Worm (Caenorhabditis elegans) whole organism, young adult: ENCODE measurements around the gene R04D3.3.
A peak's percentile ranks its signal among the peaks of the same experiment; 100 is the strongest.

Source experiments
- F10E7.11 ChIP-seq: sonication (generic microtip); optimal IDR thresholded peaks from 2 replicates; lab custom pipeline; 2017; ENCODE audit warnings: mild to moderate bottlenecking, missing genetic modification characterization, moderate library complexity, missing compliant biosample characterization
- F22D6.2 ChIP-seq: sonication (generic microtip); optimal IDR thresholded peaks from 2 replicates; lab custom pipeline; 2016; ENCODE audit warnings: mild to moderate bottlenecking, missing genetic modification characterization, missing compliant biosample characterization
- F33H1.4 ChIP-seq: fragments of 200-800 bp; sonication (Bioruptor generic); IDR thresholded peaks from 2 replicates; pipeline ENCODE4 v1.3.6; 2022; ENCODE audit warnings: missing genetic modification reagents, missing genetic modification characterization, missing compliant biosample characterization
- F39B2.1 ChIP-seq: fragments of 200-800 bp; sonication (Bioruptor generic); IDR thresholded peaks from 2 replicates; pipeline ENCODE4 v1.3.6; 2022; ENCODE audit warnings: missing genetic modification reagents, missing genetic modification characterization, missing compliant biosample characterization
- F49E8.2 ChIP-seq: sonication (generic microtip); optimal IDR thresholded peaks from 3 replicates; lab custom pipeline; 2017; ENCODE audit warnings: missing genetic modification characterization, mild to moderate bottlenecking, missing compliant biosample characterization, antibody characterized with exemption, moderate library complexity; ENCODE audit not compliant: insufficient read depth
- K11D2.4 ChIP-seq: fragments of 200-800 bp; sonication (Bioruptor generic); IDR thresholded peaks from 2 replicates; pipeline ENCODE4 v1.3.6; 2022; ENCODE audit warnings: missing genetic modification reagents, missing genetic modification characterization, missing compliant biosample characterization
- T07F8.4 ChIP-seq: sonication (generic microtip); optimal IDR thresholded peaks from 2 replicates; lab custom pipeline; 2016; ENCODE audit warnings: mild to moderate bottlenecking, missing genetic modification characterization, moderate library complexity, missing compliant biosample characterization
- Y53G8AR.9 ChIP-seq: fragments of 200-800 bp; sonication (Bioruptor generic); conservative IDR thresholded peaks from 2 replicates; pipeline ENCODE4 v1.3.6; 2022; ENCODE audit warnings: missing genetic modification reagents, missing genetic modification characterization, missing compliant biosample characterization
- Y67H2A.10 ChIP-seq: fragments of 200-800 bp; sonication (Bioruptor generic); conservative IDR thresholded peaks from 2 replicates; pipeline ENCODE4 v1.3.6; 2022; ENCODE audit warnings: missing genetic modification reagents, missing genetic modification characterization, missing compliant biosample characterization
- akir-1 ChIP-seq: fragments of 200-800 bp; sonication (Bioruptor generic); optimal IDR thresholded peaks from 2 replicates; lab custom pipeline; 2018; ENCODE audit warnings: mild to moderate bottlenecking, missing genetic modification characterization, moderate library complexity, missing compliant biosample characterization
- aptf-2 ChIP-seq: fragments of 200-800 bp; sonication (Bioruptor generic); conservative IDR thresholded peaks from 2 replicates; pipeline ENCODE4 v1.3.6; 2022; ENCODE audit warnings: missing genetic modification reagents, missing genetic modification characterization, missing compliant biosample characterization
- atf-7 ChIP-seq: sonication (generic microtip); optimal IDR thresholded peaks from 2 replicates; lab custom pipeline; 2017; ENCODE audit warnings: mild to moderate bottlenecking, missing genetic modification characterization, missing compliant biosample characterization
- ceh-100 ChIP-seq: fragments of 200-800 bp; sonication (Bioruptor generic); IDR thresholded peaks from 2 replicates; pipeline ENCODE4 v1.3.6; 2022; ENCODE audit warnings: missing genetic modification reagents, missing genetic modification characterization, missing compliant biosample characterization
- ceh-40 ChIP-seq: fragments of 200-800 bp; sonication (Bioruptor generic); IDR thresholded peaks from 2 replicates; pipeline ENCODE4 v1.3.6; 2022; ENCODE audit warnings: missing genetic modification characterization, missing compliant biosample characterization
- ceh-79 ChIP-seq: sonication (generic microtip); optimal IDR thresholded peaks from 2 replicates; lab custom pipeline; 2017; ENCODE audit warnings: mild to moderate bottlenecking, missing genetic modification characterization, missing compliant biosample characterization
- die-1 ChIP-seq: sonication (generic microtip); optimal IDR thresholded peaks from 2 replicates; lab custom pipeline; 2016; ENCODE audit warnings: missing genotype, mild to moderate bottlenecking, missing genetic modification characterization, missing compliant biosample characterization
- dpff-1 ChIP-seq: sonication (generic microtip); optimal IDR thresholded peaks from 2 replicates; lab custom pipeline; 2017; ENCODE audit warnings: mild to moderate bottlenecking, missing genetic modification characterization, missing compliant biosample characterization
- ets-4 ChIP-seq: fragments of 200-800 bp; sonication (Bioruptor generic); optimal IDR thresholded peaks from 2 replicates; lab custom pipeline; 2018; ENCODE audit warnings: mild to moderate bottlenecking, missing genetic modification characterization, missing compliant biosample characterization
- him-1 ChIP-seq: sonication (generic microtip); optimal IDR thresholded peaks from 2 replicates; lab custom pipeline; 2016; ENCODE audit warnings: missing genotype, missing genetic modification reagents, missing genetic modification characterization, missing compliant biosample characterization
- hlh-12 ChIP-seq: sonication (generic microtip); optimal IDR thresholded peaks from 2 replicates; lab custom pipeline; 2016; ENCODE audit warnings: missing genetic modification characterization, missing compliant biosample characterization
- hlh-26 ChIP-seq: fragments of 200-800 bp; sonication (Bioruptor generic); conservative IDR thresholded peaks from 2 replicates; pipeline ENCODE4 v1.3.6; 2022; ENCODE audit warnings: missing genetic modification reagents, missing genetic modification characterization, missing compliant biosample characterization
- hmg-1.2 ChIP-seq: fragments of 200-800 bp; sonication (Bioruptor generic); IDR thresholded peaks from 2 replicates; pipeline ENCODE4 v1.3.6; 2022; ENCODE audit warnings: missing genetic modification reagents, missing genetic modification characterization, missing compliant biosample characterization
- hmg-20 ChIP-seq: fragments of 200-800 bp; sonication (Bioruptor generic); IDR thresholded peaks from 2 replicates; pipeline ENCODE4 v1.3.6; 2022; ENCODE audit warnings: missing genetic modification reagents, missing genetic modification characterization, missing compliant biosample characterization
- hrde-1 ChIP-seq: sonication (generic microtip); optimal IDR thresholded peaks from 2 replicates; lab custom pipeline; 2016; ENCODE audit warnings: missing genetic modification characterization, mild to moderate bottlenecking, missing compliant biosample characterization, moderate library complexity, missing genotype, missing genetic modification reagents, borderline replicate concordance
- hsf-1 ChIP-seq: fragments of 200-800 bp; sonication (Bioruptor generic); IDR thresholded peaks from 2 replicates; pipeline ENCODE4 v1.3.6; 2022; ENCODE audit warnings: missing genetic modification reagents, missing genetic modification characterization, missing compliant biosample characterization
- lag-1 ChIP-seq: fragments of 200-800 bp; sonication (Bioruptor generic); IDR thresholded peaks from 2 replicates; pipeline ENCODE4 v1.3.6; 2022; ENCODE audit warnings: missing genetic modification reagents, missing genetic modification characterization, missing compliant biosample characterization
- let-526 ChIP-seq: fragments of 200-800 bp; sonication (Bioruptor generic); IDR thresholded peaks from 2 replicates; pipeline ENCODE4 v1.3.6; 2022; ENCODE audit warnings: missing genetic modification reagents, missing genetic modification characterization, missing compliant biosample characterization
- lin-26 ChIP-seq: fragments of 200-800 bp; sonication (Bioruptor generic); IDR thresholded peaks from 2 replicates; pipeline ENCODE4 v1.3.6; 2022; ENCODE audit warnings: missing genetic modification reagents, missing genetic modification characterization, missing compliant biosample characterization
- lin-35 ChIP-seq, 3 experiments: fragments of 150-350 bp in 2 of 3; sonication (generic microtip) in 1 of 3; optimal IDR thresholded peaks; 2 replicates each; lab custom pipeline; 2014 to 2018; ENCODE audit warnings: missing biosample characterization in 3 of 3, missing genetic modification characterization in 3 of 3, missing genetic modification reagents in 3 of 3
- lin-40 ChIP-seq: sonication (generic microtip); optimal IDR thresholded peaks from 2 replicates; lab custom pipeline; 2016; ENCODE audit warnings: missing genetic modification characterization, mild to moderate bottlenecking, missing compliant biosample characterization, missing genotype, missing genetic modification reagents
- lsl-1 ChIP-seq: fragments of 200-800 bp; sonication (Bioruptor generic); optimal IDR thresholded peaks from 2 replicates; lab custom pipeline; 2018; ENCODE audit warnings: mild to moderate bottlenecking, missing genetic modification characterization, moderate library complexity, missing compliant biosample characterization
- madf-6 ChIP-seq: fragments of 200-800 bp; sonication (Bioruptor generic); IDR thresholded peaks from 2 replicates; pipeline ENCODE4 v1.3.6; 2022; ENCODE audit warnings: missing genetic modification reagents, missing genetic modification characterization, missing compliant biosample characterization
- madf-8 ChIP-seq: fragments of 200-800 bp; sonication (Bioruptor generic); conservative IDR thresholded peaks from 2 replicates; pipeline ENCODE4 v1.3.6; 2022; ENCODE audit warnings: missing genetic modification reagents, missing genetic modification characterization, missing compliant biosample characterization
- nfya-1 ChIP-seq: sonication (generic microtip); optimal IDR thresholded peaks from 2 replicates; lab custom pipeline; 2017; ENCODE audit warnings: antibody characterized with exemption, missing compliant biosample characterization, missing genetic modification characterization, borderline replicate concordance; ENCODE audit not compliant: insufficient read depth
- nfya-2 ChIP-seq: fragments of 200-800 bp; sonication (Bioruptor generic); IDR thresholded peaks from 2 replicates; pipeline ENCODE4 v1.3.6; 2022; ENCODE audit warnings: missing genetic modification reagents, missing genetic modification characterization, missing compliant biosample characterization
- nhr-120 ChIP-seq: fragments of 200-800 bp; sonication (Bioruptor generic); IDR thresholded peaks from 2 replicates; pipeline ENCODE4 v1.3.6; 2022; ENCODE audit warnings: missing genetic modification characterization, missing compliant biosample characterization
- nhr-90 ChIP-seq: sonication (generic microtip); optimal IDR thresholded peaks from 2 replicates; lab custom pipeline; 2016; ENCODE audit warnings: missing genotype, mild to moderate bottlenecking, missing genetic modification characterization, missing compliant biosample characterization
- pha-4 ChIP-seq: fragments of 150-350 bp; sonication (generic microtip); optimal IDR thresholded peaks from 2 replicates; lab custom pipeline; 2014; ENCODE audit warnings: missing biosample characterization, missing genetic modification reagents, missing genetic modification characterization
- rec-8 ChIP-seq, 2 experiments: sonication (generic microtip); optimal IDR thresholded peaks; 2 replicates each; lab custom pipeline; 2016; ENCODE audit warnings: mild to moderate bottlenecking in 2 of 2, missing genetic modification characterization in 2 of 2, missing genetic modification reagents in 2 of 2, missing genotype in 2 of 2, missing biosample characterization in 1 of 2, missing compliant biosample characterization in 1 of 2, moderate library complexity in 1 of 2
- snpc-1.1 ChIP-seq: sonication (generic microtip); optimal IDR thresholded peaks from 2 replicates; lab custom pipeline; 2017; ENCODE audit warnings: missing genetic modification characterization, mild to moderate bottlenecking, missing compliant biosample characterization, antibody characterized with exemption, moderate library complexity, missing genotype, missing genetic modification reagents; ENCODE audit not compliant: insufficient read depth
- snpc-3.4 ChIP-seq: sonication (generic microtip); optimal IDR thresholded peaks from 2 replicates; lab custom pipeline; 2017; ENCODE audit warnings: missing genetic modification characterization, mild to moderate bottlenecking, missing compliant biosample characterization, antibody characterized with exemption, moderate library complexity, missing genotype, missing genetic modification reagents
- sptf-2 ChIP-seq: fragments of 200-800 bp; sonication (Bioruptor generic); optimal IDR thresholded peaks from 2 replicates; lab custom pipeline; 2018; ENCODE audit warnings: mild to moderate bottlenecking, missing genetic modification characterization, missing compliant biosample characterization
- tbp1 ChIP-seq: fragments of 200-800 bp; sonication (Bioruptor generic); optimal IDR thresholded peaks from 2 replicates; lab custom pipeline; 2018; ENCODE audit warnings: mild to moderate bottlenecking, missing genetic modification characterization, missing compliant biosample characterization
- tbx-9 ChIP-seq: sonication (generic microtip); optimal IDR thresholded peaks from 2 replicates; lab custom pipeline; 2016; ENCODE audit warnings: borderline replicate concordance, missing genetic modification characterization, inconsistent platforms, missing compliant biosample characterization
- unc-62 ChIP-seq: fragments of 150-350 bp; optimal IDR thresholded peaks from 2 replicates; lab custom pipeline; 2014; ENCODE audit warnings: missing biosample characterization, missing genetic modification reagents, missing genetic modification characterization
- xnd-1 ChIP-seq: sonication (generic microtip); optimal IDR thresholded peaks from 2 replicates; lab custom pipeline; 2016; ENCODE audit warnings: missing genotype, missing genetic modification reagents, missing genetic modification characterization, missing compliant biosample characterization
- zfh-2 ChIP-seq: fragments of 200-800 bp; sonication (Bioruptor generic); conservative IDR thresholded peaks from 2 replicates; pipeline ENCODE4 v1.3.6; 2022; ENCODE audit warnings: missing genetic modification reagents, missing genetic modification characterization, missing compliant biosample characterization
- ztf-25 ChIP-seq: fragments of 200-800 bp; sonication (Bioruptor generic); IDR thresholded peaks from 2 replicates; pipeline ENCODE4 v1.3.6; 2022; ENCODE audit warnings: missing genetic modification reagents, missing genetic modification characterization, missing compliant biosample characterization

The R04D3.3 gene

DNA sequence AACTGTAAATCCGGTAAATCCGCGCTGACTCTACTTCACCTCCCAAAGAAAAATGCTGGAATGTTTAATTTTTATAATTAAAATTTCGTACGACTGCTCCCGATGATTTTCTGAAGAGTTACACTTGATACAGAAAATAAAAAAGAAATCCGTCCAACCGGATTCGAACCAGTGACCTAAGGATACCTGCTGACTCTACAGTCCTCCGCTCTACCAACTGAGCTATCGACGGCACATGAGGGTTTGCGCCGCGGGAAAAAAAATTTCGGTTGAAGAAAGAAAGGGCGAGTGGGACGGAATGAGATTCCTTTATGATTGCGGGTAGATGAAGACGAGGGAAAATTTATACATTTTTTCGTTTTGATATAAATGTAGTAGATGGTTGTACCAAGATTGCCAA is 5.8 kb downstream of the R04D3.3 start (continued):
- peak; percentile 87 for TF ChIP-seq lin-26
- TF ChIP-seq K11D2.4 (GFP tag; lab: Robert Waterston, UW): no peak
- no peak for TF ChIP-seq lag-1
- no peak for TF ChIP-seq Y67H2A.10
- TF ChIP-seq tbx-9 (tag; lab: Kevin White, UChicago): no peak
- TF ChIP-seq nhr-90 (tag; lab: Kevin White, UChicago): peak; percentile 65
- no peak for TF ChIP-seq snpc-1.1
- TF ChIP-seq ceh-100 (GFP tag; lab: Robert Waterston, UW): no peak
- TF ChIP-seq snpc-3.4: peak; percentile 50
- TF ChIP-seq lin-35 (GFP tag; optimal IDR thresholded peaks at IDR 0.05; lab: Kevin White, UChicago): no peak
- TF ChIP-seq lsl-1: no peak
- no peak for TF ChIP-seq akir-1 (GFP tag; lab: Kevin White, UChicago)
- no peak for TF ChIP-seq pha-4 (tag; lab: Kevin White, UChicago)
- TF ChIP-seq F49E8.2: no peak
- no peak for TF ChIP-seq madf-8 (GFP tag; lab: Robert Waterston, UW)
- peak; percentile 44; the same call in 1 of the 2 replicates for TF ChIP-seq hmg-1.2 (GFP tag; lab: Robert Waterston, UW)
- TF ChIP-seq nhr-120 (GFP tag; lab: Robert Waterston, UW): 0 out of 2 replicates have a peak, but pooled peaks have one; percentile 50
- TF ChIP-seq lin-40 (tag; lab: Kevin White, UChicago): no peak
- no peak for TF ChIP-seq ceh-79 (tag; lab: Kevin White, UChicago)
- peak; percentile 87 for TF ChIP-seq tbp1
- no peak for TF ChIP-seq xnd-1 (tag; lab: Kevin White, UChicago)
- no peak for TF ChIP-seq hlh-26 (GFP tag; lab: Robert Waterston, UW)
- TF ChIP-seq hrde-1 (tag; lab: Kevin White, UChicago): peak; percentile 3
- no peak for TF ChIP-seq F39B2.1
- TF ChIP-seq aptf-2 (GFP tag; lab: Robert Waterston, UW): no peak
- no peak for TF ChIP-seq F10E7.11
- no peak for TF ChIP-seq atf-7 (tag; lab: Kevin White, UChicago)
- TF ChIP-seq unc-62 (GFP tag; lab: Kevin White, UChicago): no peak
- no peak for TF ChIP-seq dpff-1 (tag; lab: Kevin White, UChicago)
- 0 out of 2 replicates have a peak, but pooled peaks have one; percentile 73 for TF ChIP-seq ztf-25 (GFP tag; lab: Robert Waterston, UW)
- TF ChIP-seq nfya-2 (GFP tag; lab: Robert Waterston, UW): no peak
- no peak for TF ChIP-seq hlh-12 (tag; lab: Kevin White, UChicago)
- no peak for TF ChIP-seq nfya-1 (tag; lab: Kevin White, UChicago)
- no peak for TF ChIP-seq sptf-2 (GFP tag; lab: Kevin White, UChicago)
- peak; percentile 32 to 46 for TF ChIP-seq rec-8 (tag; optimal IDR thresholded peaks at IDR 0.05; lab: Kevin White, UChicago)
- TF ChIP-seq madf-6 (GFP tag; lab: Robert Waterston, UW): peak; percentile 19; the same call in 1 of the 2 replicates
- TF ChIP-seq F33H1.4 (GFP tag; lab: Robert Waterston, UW): no peak
- TF ChIP-seq F22D6.2 (tag; lab: Kevin White, UChicago): no peak
- no peak for TF ChIP-seq hsf-1 (GFP tag; lab: Robert Waterston, UW)
- no peak for TF ChIP-seq let-526 (GFP tag; lab: Robert Waterston, UW)
- no peak for TF ChIP-seq ceh-40
- no peak for TF ChIP-seq hmg-20 (GFP tag; lab: Robert Waterston, UW)
- TF ChIP-seq die-1: peak; percentile 76
- no peak for TF ChIP-seq zfh-2 (GFP tag; lab: Robert Waterston, UW)
- TF ChIP-seq T07F8.4: no peak
- no peak for TF ChIP-seq ets-4 (GFP tag; lab: Kevin White, UChicago)
- TF ChIP-seq him-1 (tag; lab: Kevin White, UChicago): peak; percentile 65
- TF ChIP-seq Y53G8AR.9 (GFP tag; lab: Robert Waterston, UW): no peak
